Worm (Caenorhabditis elegans): ENCODE measurements around the gene alh-1.
"Not testable (repeated sequence)": the region's sequence is repeated elsewhere in the genome, so short reads cannot be mapped to it uniquely, and the experiment has no call there.

Gene alh-1

DNA sequence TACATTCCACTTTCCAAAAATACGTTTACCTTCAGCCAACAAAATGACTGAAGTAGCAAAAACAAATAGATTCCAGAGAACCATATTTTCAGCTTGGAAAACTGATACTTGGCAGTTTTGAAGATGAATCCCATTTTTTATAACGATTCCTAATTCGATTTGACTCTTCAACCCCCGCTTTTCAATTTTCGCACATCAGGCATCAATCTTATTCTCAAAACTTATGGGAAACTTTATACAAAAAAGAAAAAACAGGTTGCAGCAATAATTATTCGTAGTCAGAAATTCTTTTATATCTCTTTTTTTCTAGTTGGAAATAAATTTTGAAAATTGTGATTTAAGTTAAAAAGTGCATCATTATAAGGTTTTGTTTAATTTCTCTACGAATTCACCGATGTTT, 15.8 kb upstream of the alh-1 start, which contains the start of gene C45G9.10:
TSS of gene C45G9.10 (minus strand) at position 101 of the 400 bp plus-strand sequence.
- TF ChIP-seq F49E8.2 (tag; optimal IDR thresholded peaks at IDR 0.05; ENCODE audit: insufficient read depth) (no peak), madf-10 (tag; optimal IDR thresholded peaks at IDR 0.05) (no peak), B0019.2 (GFP tag; conservative IDR thresholded peaks at IDR 0.05) (no peak), ztf-3 (GFP tag; optimal IDR thresholded peaks at IDR 0.05) (no peak), F52B5.7 (tag; optimal IDR thresholded peaks at IDR 0.05) (no peak), pha-4 (tag; optimal IDR thresholded peaks at IDR 0.05) (no peak), ceh-58 (GFP tag; IDR thresholded peaks at IDR 0.05) (no peak), bed-2 (GFP tag; IDR thresholded peaks at IDR 0.05) (no peak), chd-7 (tag; optimal IDR thresholded peaks at IDR 0.05) (no peak)

DNA sequence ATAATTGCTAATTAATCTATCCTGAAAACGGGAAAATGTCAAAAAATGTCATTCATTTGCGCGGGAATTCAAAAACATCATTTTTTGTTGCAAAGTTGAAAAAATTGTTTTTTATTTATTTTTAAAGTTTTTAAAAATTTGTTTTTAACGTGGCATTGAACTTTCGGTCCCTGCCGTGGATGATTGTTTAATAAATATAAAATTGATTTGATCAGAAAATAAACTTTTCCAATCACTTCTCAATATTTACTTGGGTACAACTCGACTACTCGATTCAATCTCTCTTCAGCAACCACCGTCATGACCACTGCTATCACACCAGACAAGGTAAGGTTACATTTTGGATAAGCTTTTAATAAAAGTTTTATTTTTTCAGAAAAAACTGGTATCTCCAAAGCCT, 15.2 kb upstream of the alh-1 start, which contains the start of gene C45G9.4:
TSS of gene C45G9.4 (plus strand) at position 301 of the 400 bp plus-strand sequence.
- TF ChIP-seq bed-1 (GFP tag; IDR thresholded peaks at IDR 0.05); B0035.1 (tag; optimal IDR thresholded peaks at IDR 0.05); let-607 (tag; optimal IDR thresholded peaks at IDR 0.05): not testable (repeated sequence)

DNA sequence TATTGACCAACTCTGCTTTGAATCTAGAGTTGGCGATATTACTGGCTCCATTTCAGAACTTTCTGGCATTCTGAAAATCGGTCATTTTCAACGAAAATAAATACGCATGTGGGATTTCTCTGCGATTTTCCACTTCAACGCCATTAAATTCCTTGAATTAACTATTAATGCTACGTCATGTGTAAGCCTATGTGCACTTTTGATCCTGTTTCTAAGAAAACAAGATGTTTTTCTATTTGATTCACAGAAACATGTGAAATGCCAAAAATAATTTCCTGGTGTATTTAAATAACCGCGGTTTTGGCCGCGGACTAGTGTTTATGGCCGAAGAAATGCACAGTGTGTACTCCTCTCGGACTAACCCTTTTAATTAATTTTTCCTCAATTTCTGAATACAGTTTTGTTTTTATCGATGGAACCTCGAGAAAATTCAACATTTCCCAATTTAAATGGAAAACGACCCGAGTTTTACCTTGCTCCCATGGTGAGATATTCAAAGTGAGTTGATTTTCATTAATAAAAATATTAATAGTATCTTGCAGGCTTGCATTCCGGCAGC, 8.8 kb upstream of the alh-1 start, which contains the start of the genes C45G9.11 and C45G9.2:
TSS of gene C45G9.11 (minus strand) at position 51 of the 559 bp plus-strand sequence.
TSS of gene C45G9.2 (plus strand) at position 392 of the 559 bp plus-strand sequence.
- TF ChIP-seq egl-44 (GFP tag; IDR thresholded peaks at IDR 0.05): no peak
- TF ChIP-seq rpc-1 (optimal IDR thresholded peaks at IDR 0.05): no peak
- no peak for TF ChIP-seq rpc-1 (tag; optimal IDR thresholded peaks at IDR 0.05)
- TF ChIP-seq tbx-9 (tag; optimal IDR thresholded peaks at IDR 0.05; ENCODE audit: borderline replicate concordance): no peak
- TF ChIP-seq athp-1 (tag; optimal IDR thresholded peaks at IDR 0.05): no peak
- TF ChIP-seq nhr-80 (tag; optimal IDR thresholded peaks at IDR 0.05): no peak
- TF ChIP-seq ceh-27 (GFP tag; optimal IDR thresholded peaks at IDR 0.05): peak; percentile 88
- peak; percentile 13 for TF ChIP-seq tlf-1 (GFP tag; optimal IDR thresholded peaks at IDR 0.05)
- TF ChIP-seq mes-4 (tag; optimal IDR thresholded peaks at IDR 0.05): no peak
- TF ChIP-seq chd-7 (tag; optimal IDR thresholded peaks at IDR 0.05): no peak
- peak; percentile 36 for TF ChIP-seq madf-8 (GFP tag; conservative IDR thresholded peaks at IDR 0.05)
- TF ChIP-seq dox-1 (GFP tag; IDR thresholded peaks at IDR 0.05): no peak
- TF ChIP-seq nfya-1 (tag; optimal IDR thresholded peaks at IDR 0.05; ENCODE audit: borderline replicate concordance, insufficient read depth): no peak
- no peak for TF ChIP-seq zim-3 (tag; optimal IDR thresholded peaks at IDR 0.05)
- no peak for TF ChIP-seq F37B4.10 (GFP tag; IDR thresholded peaks at IDR 0.05)
- TF ChIP-seq somi-1 (GFP tag; optimal IDR thresholded peaks at IDR 0.05): no peak
- TF ChIP-seq ztf-28 (GFP tag; IDR thresholded peaks at IDR 0.05): peak; percentile 81; the same call in 1 of the 2 replicates
- TF ChIP-seq mxl-1 (tag; optimal IDR thresholded peaks at IDR 0.05): no peak
- TF ChIP-seq madf-10 (tag; optimal IDR thresholded peaks at IDR 0.05): no peak
- TF ChIP-seq ceh-100 (GFP tag; IDR thresholded peaks at IDR 0.05): peak; percentile 47; the same call in 1 of the 2 replicates
- no peak for TF ChIP-seq aptf-2 (GFP tag; conservative IDR thresholded peaks at IDR 0.05)
- TF ChIP-seq T07F8.4 (tag; optimal IDR thresholded peaks at IDR 0.05): no peak
- TF ChIP-seq nhr-120 (GFP tag; IDR thresholded peaks at IDR 0.05): no peak
- TF ChIP-seq unc-130 (GFP tag; optimal IDR thresholded peaks at IDR 0.05): peak; percentile 73
- no peak for TF ChIP-seq B0035.1 (tag; optimal IDR thresholded peaks at IDR 0.05)
- TF ChIP-seq repo-1 (tag; optimal IDR thresholded peaks at IDR 0.05): no peak
- no peak for TF ChIP-seq nhr-90 (tag; optimal IDR thresholded peaks at IDR 0.05)
- TF ChIP-seq ztf-25 (GFP tag; IDR thresholded peaks at IDR 0.05): no peak
- peak; percentile 50 for TF ChIP-seq xnd-1 (tag; optimal IDR thresholded peaks at IDR 0.05)
- no peak for TF ChIP-seq nhr-179 (tag; optimal IDR thresholded peaks at IDR 0.05)
- no peak for TF ChIP-seq tbp1 (GFP tag; optimal IDR thresholded peaks at IDR 0.05)
- TF ChIP-seq aptf-3 (GFP tag; IDR thresholded peaks at IDR 0.05): no peak
- TF ChIP-seq T26A5.8 (tag; optimal IDR thresholded peaks at IDR 0.05): no peak
- no peak for TF ChIP-seq Y53G8AR.9 (GFP tag; conservative IDR thresholded peaks at IDR 0.05)
- TF ChIP-seq pbrm-1 (GFP tag; IDR thresholded peaks at IDR 0.05): no peak; the same call in 1 of the 2 replicates
- TF ChIP-seq ekl-4 (GFP tag; IDR thresholded peaks at IDR 0.05): 0 out of 2 replicates have a peak, but pooled peaks have one; percentile 37

All from whole organism, young adult.